Worm (Caenorhabditis elegans): ENCODE data around the gene C50H2.4.

The C50H2.4 gene

DNA sequence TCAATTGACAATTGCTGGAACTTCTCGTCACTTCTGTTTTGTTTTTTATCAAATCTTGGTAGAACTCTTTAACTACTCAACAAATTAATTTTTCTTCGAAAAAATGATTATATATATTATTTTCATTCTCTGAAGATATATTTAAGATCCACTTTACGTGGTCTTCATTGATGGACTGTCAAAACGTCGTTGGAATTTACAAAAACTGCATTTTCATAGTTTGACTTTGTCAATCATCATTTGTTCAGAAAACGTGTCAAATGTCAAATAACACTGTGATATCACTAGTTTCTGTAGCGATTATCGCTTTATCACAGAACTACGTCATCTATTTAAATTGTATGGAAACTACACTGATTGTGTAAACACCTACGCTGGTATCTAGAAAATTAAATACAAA lies 7.6 kb downstream of the C50H2.4 start:
- TF ChIP-seq ccch-3 (GFP tag; optimal IDR thresholded peaks at IDR 0.05) (no peak), let-526 (GFP tag; IDR thresholded peaks at IDR 0.05) (no peak), ztf-6 (GFP tag; IDR thresholded peaks at IDR 0.05) (no peak), Y56A3A.18 (GFP tag; IDR thresholded peaks at IDR 0.05) (no peak), nfya-1 (tag; optimal IDR thresholded peaks at IDR 0.05; ENCODE audit: borderline replicate concordance, insufficient read depth) (no peak), pbrm-1 (GFP tag; IDR thresholded peaks at IDR 0.05) (no peak), F22D6.2 (tag; optimal IDR thresholded peaks at IDR 0.05) (no peak)

DNA sequence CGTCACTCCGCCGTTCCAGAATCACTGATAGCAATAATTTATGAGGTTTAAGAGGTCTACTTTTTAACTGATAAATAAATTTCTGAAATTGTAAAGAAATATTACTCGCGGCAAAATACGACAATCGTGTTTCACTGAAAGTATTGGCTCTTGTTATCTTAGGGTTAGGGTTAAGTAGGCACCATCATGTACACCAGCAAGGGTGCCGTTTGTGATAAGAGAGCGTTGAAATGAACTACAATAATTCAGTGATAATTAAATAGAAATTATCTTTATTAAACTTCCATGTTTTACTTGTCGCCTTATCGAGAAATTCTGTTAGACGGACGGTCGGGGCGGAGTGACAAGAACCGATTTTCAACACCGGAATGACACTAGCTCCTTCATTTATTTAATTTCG lies 8.9 kb downstream of the C50H2.4 start:
- no peak for TF ChIP-seq Y95B8A.8 (GFP tag; IDR thresholded peaks at IDR 0.05)
- peak; percentile 87 for TF ChIP-seq nhr-80 (tag; optimal IDR thresholded peaks at IDR 0.05)
- peak in 1 of 2 experiments; percentile 6 for TF ChIP-seq let-607 (tag; optimal IDR thresholded peaks at IDR 0.05)
- no peak for TF ChIP-seq Y79H2A.3 (GFP tag; conservative IDR thresholded peaks at IDR 0.05)
- TF ChIP-seq F22D6.2 (tag; optimal IDR thresholded peaks at IDR 0.05): no peak
- no peak for TF ChIP-seq rcor-1 (GFP tag; IDR thresholded peaks at IDR 0.05)
- no peak for TF ChIP-seq tbp1 (GFP tag; optimal IDR thresholded peaks at IDR 0.05)
- no peak for TF ChIP-seq snpc-1.1 (tag; optimal IDR thresholded peaks at IDR 0.05; ENCODE audit: insufficient read depth)
- no peak for TF ChIP-seq mel-28 (tag; optimal IDR thresholded peaks at IDR 0.05; ENCODE audit: borderline replicate concordance)
- TF ChIP-seq ceh-58 (GFP tag; IDR thresholded peaks at IDR 0.05): no peak
- no peak for TF ChIP-seq ztf-26 (tag; optimal IDR thresholded peaks at IDR 0.05)
- no peak for TF ChIP-seq F55B11.4 (tag; optimal IDR thresholded peaks at IDR 0.05; ENCODE audit: borderline replicate concordance, insufficient read depth)
- TF ChIP-seq somi-1 (GFP tag; optimal IDR thresholded peaks at IDR 0.05): no peak

DNA sequence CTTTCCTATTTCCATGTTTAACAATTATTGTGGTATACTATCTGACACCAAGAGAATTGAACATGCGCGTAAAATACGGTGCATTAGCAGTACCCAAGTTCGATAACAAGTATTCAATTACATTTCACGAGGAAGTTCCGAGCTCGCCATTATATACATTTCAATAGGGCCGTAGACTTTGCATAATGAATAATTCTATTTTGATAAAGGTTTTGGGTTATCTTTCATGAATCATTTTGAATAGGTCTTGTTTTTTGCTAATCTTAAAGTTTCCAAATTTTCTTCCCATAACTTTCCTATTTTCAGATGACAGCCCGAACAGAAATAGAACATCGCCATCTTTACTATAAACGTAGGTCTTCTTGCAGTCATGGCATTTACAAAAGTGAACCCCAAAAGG lies 9.5 kb downstream of the C50H2.4 start, which contains the start of gene C50H2.13:
Gene C50H2.13, plus strand, starts transcription at position 301 of the 400 bp plus-strand sequence.
- no peak for TF ChIP-seq ceh-79 (tag; optimal IDR thresholded peaks at IDR 0.05)
- no peak for TF ChIP-seq sea-2 (GFP tag; IDR thresholded peaks at IDR 0.05)
- TF ChIP-seq nfya-1 (tag; optimal IDR thresholded peaks at IDR 0.05; ENCODE audit: borderline replicate concordance, insufficient read depth): no peak
- no peak for TF ChIP-seq let-607 (tag; optimal IDR thresholded peaks at IDR 0.05)
- TF ChIP-seq hlh-12 (tag; optimal IDR thresholded peaks at IDR 0.05): no peak
- TF ChIP-seq nfyb-1 (GFP tag; IDR thresholded peaks at IDR 0.05): no peak
- no peak for TF ChIP-seq ztf-25 (GFP tag; IDR thresholded peaks at IDR 0.05)
- no peak for TF ChIP-seq mcd-1 (GFP tag; IDR thresholded peaks at IDR 0.05)
- TF ChIP-seq bed-2 (GFP tag; IDR thresholded peaks at IDR 0.05): no peak
- no peak for TF ChIP-seq ccch-3 (GFP tag; optimal IDR thresholded peaks at IDR 0.05)
- no peak for TF ChIP-seq egrh-3 (GFP tag; IDR thresholded peaks at IDR 0.05)
- no peak for TF ChIP-seq attf-6 (GFP tag; IDR thresholded peaks at IDR 0.05)
- no peak for TF ChIP-seq aptf-2 (GFP tag; conservative IDR thresholded peaks at IDR 0.05)
- TF ChIP-seq ZK185.1 (tag; optimal IDR thresholded peaks at IDR 0.05; ENCODE audit: poor library complexity, severe bottlenecking): no peak
- no peak for TF ChIP-seq die-1 (tag; optimal IDR thresholded peaks at IDR 0.05)
- TF ChIP-seq snpc-4 (GFP tag; optimal IDR thresholded peaks at IDR 0.05): no peak
- TF ChIP-seq snpc-4 (tag; optimal IDR thresholded peaks at IDR 0.05): no peak
- no peak for TF ChIP-seq ztf-18 (tag; optimal IDR thresholded peaks at IDR 0.05)
- no peak for TF ChIP-seq hmg-1.2 (GFP tag; IDR thresholded peaks at IDR 0.05)
- no peak for TF ChIP-seq sptf-2 (GFP tag; optimal IDR thresholded peaks at IDR 0.05)

Data from whole organism, young adult.